Worm (Caenorhabditis elegans) whole organism, L1 larva: Measurements from ENCODE around the gene Y57G7A.3.

ENCODE experiments used
- F16B12.6 ChIP-seq: fragments of 150-350 bp; optimal IDR thresholded peaks from 2 replicates; lab custom pipeline; 2014; ENCODE audit warnings: missing biosample characterization, missing genetic modification characterization
- ceh-63 ChIP-seq: fragments of 200-800 bp; sonication (Bioruptor generic); optimal IDR thresholded peaks from 2 replicates; lab custom pipeline; 2018; ENCODE audit warnings: mild to moderate bottlenecking, missing genetic modification characterization, missing compliant biosample characterization
- ceh-8 ChIP-seq: fragments of 200-800 bp; sonication (Bioruptor generic); optimal IDR thresholded peaks from 2 replicates; lab custom pipeline; 2018; ENCODE audit warnings: mild to moderate bottlenecking, missing genetic modification characterization, moderate library complexity, missing compliant biosample characterization
- ceh-82 ChIP-seq, 3 experiments: fragments of 150-350 bp in 1 of 3; sonication (generic microtip) in 2 of 3; optimal IDR thresholded peaks; 2 replicates each; lab custom pipeline; 2014 to 2017; ENCODE audit warnings: missing biosample characterization in 3 of 3, missing genetic modification characterization in 3 of 3
- efl-1 ChIP-seq, 4 experiments: fragments of 150-350 bp; optimal IDR thresholded peaks in 3 of 4; peaks in 1 of 4; 1 replicate in 1 of 4; 2 replicates in 3 of 4; lab custom pipeline; 2014; ENCODE audit warnings: missing biosample characterization in 2 of 4, missing genetic modification characterization in 2 of 4, missing genetic modification reagents in 2 of 4
- efl-3 ChIP-seq: fragments of 200-800 bp; sonication (Bioruptor generic); optimal IDR thresholded peaks from 2 replicates; lab custom pipeline; 2018; ENCODE audit warnings: mild to moderate bottlenecking, missing genetic modification characterization, missing compliant biosample characterization
- elt-2 ChIP-seq: sonication (generic microtip); optimal IDR thresholded peaks from 2 replicates; lab custom pipeline; 2016; ENCODE audit warnings: missing genetic modification characterization, mild to moderate bottlenecking, inconsistent platforms, missing compliant biosample characterization, missing genetic modification reagents
- ets-5 ChIP-seq: fragments of 200-800 bp; sonication (Bioruptor generic); IDR thresholded peaks from 2 replicates; pipeline ENCODE4 v1.3.6; 2022; ENCODE audit warnings: missing genetic modification characterization, missing compliant biosample characterization
- fkh-4 ChIP-seq: sonication (generic microtip); optimal IDR thresholded peaks from 2 replicates; lab custom pipeline; 2016; ENCODE audit warnings: missing compliant biosample characterization, missing genetic modification characterization, borderline replicate concordance
- fkh-8 ChIP-seq: sonication (generic microtip); optimal IDR thresholded peaks from 2 replicates; lab custom pipeline; 2016; ENCODE audit warnings: mild to moderate bottlenecking, missing genetic modification characterization, missing compliant biosample characterization
- fos-1 ChIP-seq: fragments of 150-350 bp; optimal IDR thresholded peaks from 2 replicates; lab custom pipeline; 2014; ENCODE audit warnings: missing biosample characterization, missing genetic modification characterization
- grh-1 ChIP-seq: fragments of 200-800 bp; sonication (Bioruptor generic); IDR thresholded peaks from 2 replicates; pipeline ENCODE4 v1.3.6; 2022; ENCODE audit warnings: missing genetic modification reagents, missing genetic modification characterization, missing compliant biosample characterization
- hlh-17 ChIP-seq: fragments of 200-800 bp; sonication (Bioruptor generic); optimal IDR thresholded peaks from 2 replicates; lab custom pipeline; 2018; ENCODE audit warnings: missing genetic modification characterization, mild to moderate bottlenecking, missing compliant biosample characterization, moderate library complexity, borderline replicate concordance
- hpl-2 ChIP-seq: fragments of 150-350 bp; optimal IDR thresholded peaks from 2 replicates; lab custom pipeline; 2014; ENCODE audit warnings: missing biosample characterization, missing genetic modification reagents, missing genetic modification characterization
- irx-1 ChIP-seq: sonication (generic microtip); optimal IDR thresholded peaks from 2 replicates; lab custom pipeline; 2016; ENCODE audit warnings: missing genetic modification characterization, missing compliant biosample characterization
- lin-14 ChIP-seq: fragments of 200-800 bp; sonication (Bioruptor generic); optimal IDR thresholded peaks from 2 replicates; lab custom pipeline; 2018; ENCODE audit warnings: mild to moderate bottlenecking, missing genetic modification characterization, moderate library complexity, missing compliant biosample characterization
- lir-3 ChIP-seq: sonication (generic microtip); optimal IDR thresholded peaks from 2 replicates; lab custom pipeline; 2016; ENCODE audit warnings: mild to moderate bottlenecking, missing genetic modification characterization, moderate library complexity, missing compliant biosample characterization; ENCODE audit not compliant: poor library complexity
- lsy-2 ChIP-seq, 2 experiments: fragments of 150-350 bp; optimal IDR thresholded peaks; 2 replicates each; lab custom pipeline; 2014; ENCODE audit warnings: missing biosample characterization in 2 of 2, missing genetic modification characterization in 2 of 2
- mab-9 ChIP-seq: fragments of 200-800 bp; sonication (Bioruptor generic); IDR thresholded peaks from 2 replicates; pipeline ENCODE4 v1.3.6; 2022; ENCODE audit warnings: missing genetic modification reagents, missing genetic modification characterization, missing compliant biosample characterization
- mdl-1 ChIP-seq, 2 experiments: fragments of 150-350 bp; optimal IDR thresholded peaks; 2 replicates each; lab custom pipeline; 2014 to 2017; ENCODE audit warnings: missing biosample characterization in 2 of 2, missing genetic modification characterization in 2 of 2, inconsistent platforms in 1 of 2
- mep-1 ChIP-seq: fragments of 150-350 bp; optimal IDR thresholded peaks from 2 replicates; lab custom pipeline; 2014; ENCODE audit warnings: missing biosample characterization, missing genetic modification characterization
- nhr-12 ChIP-seq: sonication (generic microtip); optimal IDR thresholded peaks from 2 replicates; lab custom pipeline; 2017; ENCODE audit warnings: missing biosample characterization, missing genetic modification characterization
- nhr-237 ChIP-seq: fragments of 150-350 bp; optimal IDR thresholded peaks from 2 replicates; lab custom pipeline; 2014; ENCODE audit warnings: missing biosample characterization, missing genetic modification characterization
- nhr-71 ChIP-seq: sonication (generic microtip); optimal IDR thresholded peaks from 2 replicates; lab custom pipeline; 2016; ENCODE audit warnings: mild to moderate bottlenecking, missing genetic modification characterization, moderate library complexity, missing compliant biosample characterization
- nhr-77 ChIP-seq: fragments of 150-350 bp; optimal IDR thresholded peaks from 2 replicates; lab custom pipeline; 2014; ENCODE audit warnings: missing biosample characterization, missing genetic modification characterization
- nhr-85 ChIP-seq: sonication (generic microtip); peaks from one replicate; lab custom pipeline; 2016; ENCODE audit warnings: missing genetic modification characterization, inconsistent platforms, missing compliant biosample characterization
- nhr-90 ChIP-seq: sonication (generic microtip); optimal IDR thresholded peaks from 2 replicates; lab custom pipeline; 2016; ENCODE audit warnings: mild to moderate bottlenecking, missing genetic modification characterization, missing compliant biosample characterization; ENCODE audit not compliant: poor library complexity
- pqm-1 ChIP-seq: sonication (generic microtip); optimal IDR thresholded peaks from 3 replicates; lab custom pipeline; 2017; ENCODE audit warnings: missing biosample characterization, missing genetic modification characterization
- snpc-4 ChIP-seq: fragments of 150-350 bp; optimal IDR thresholded peaks from 2 replicates; lab custom pipeline; 2014; ENCODE audit warnings: missing biosample characterization, missing genetic modification characterization
- snu-23 ChIP-seq: sonication (generic microtip); optimal IDR thresholded peaks from 2 replicates; lab custom pipeline; 2016; ENCODE audit warnings: missing genetic modification characterization, missing compliant biosample characterization
- sox-4 ChIP-seq: sonication (generic microtip); optimal IDR thresholded peaks from 2 replicates; lab custom pipeline; 2016; ENCODE audit warnings: missing genetic modification characterization, missing compliant biosample characterization
- swsn-7 ChIP-seq: sonication (generic microtip); optimal IDR thresholded peaks from 2 replicates; lab custom pipeline; 2016; ENCODE audit warnings: missing genetic modification characterization, missing compliant biosample characterization
- unc-130 ChIP-seq: fragments of 150-350 bp; optimal IDR thresholded peaks from 2 replicates; lab custom pipeline; 2017; ENCODE audit warnings: missing biosample characterization, missing genetic modification characterization, inconsistent platforms
- unc-30 ChIP-seq: sonication (generic microtip); optimal IDR thresholded peaks from 2 replicates; lab custom pipeline; 2017; ENCODE audit warnings: missing biosample characterization, missing genetic modification characterization
- unc-86 ChIP-seq: sonication (generic microtip); optimal IDR thresholded peaks from 2 replicates; lab custom pipeline; 2016; ENCODE audit warnings: missing genetic modification characterization, missing compliant biosample characterization
- unc-98 ChIP-seq: fragments of 200-800 bp; sonication (Bioruptor generic); IDR thresholded peaks from 2 replicates; pipeline ENCODE4 v1.3.6; 2022; ENCODE audit warnings: missing genetic modification characterization, missing compliant biosample characterization
- zag-1 ChIP-seq: fragments of 150-350 bp; optimal IDR thresholded peaks from 2 replicates; lab custom pipeline; 2014; ENCODE audit warnings: missing biosample characterization, missing genetic modification characterization
- zip-4 ChIP-seq: fragments of 200-800 bp; sonication (Bioruptor generic); optimal IDR thresholded peaks from 2 replicates; lab custom pipeline; 2018; ENCODE audit warnings: mild to moderate bottlenecking, missing genetic modification characterization, moderate library complexity, missing compliant biosample characterization
- ztf-11 ChIP-seq, 2 experiments: sonication (generic microtip); optimal IDR thresholded peaks; 2 replicates each; lab custom pipeline; 2016 to 2017; ENCODE audit warnings: missing genetic modification characterization in 2 of 2, missing biosample characterization in 1 of 2, missing compliant biosample characterization in 1 of 2

Y57G7A.3 gene

ce11 chrII:1295776-1296175 is 10.2 kb downstream of the Y57G7A.3 start, which contains the start of gene Y57G7A.2:
Gene Y57G7A.2 (plus strand): TSS chrII:1296076.
- no peak for TF ChIP-seq ceh-82 (tag; optimal IDR thresholded peaks at IDR 0.05; lab: Kevin White, UChicago)
- no peak for TF ChIP-seq lsy-2 (tag; optimal IDR thresholded peaks at IDR 0.05; lab: Kevin White, UChicago)
- no peak for TF ChIP-seq fkh-8 (tag; lab: Kevin White, UChicago)
- TF ChIP-seq irx-1 (tag; lab: Kevin White, UChicago), result no peak
- TF ChIP-seq pqm-1 (tag; lab: Kevin White, UChicago), result no peak
- TF ChIP-seq sox-4 (tag; lab: Kevin White, UChicago), result no peak
- no peak for TF ChIP-seq lin-14
- TF ChIP-seq efl-3 (GFP tag; lab: Kevin White, UChicago), result no peak
- no peak for TF ChIP-seq ceh-63 (GFP tag; lab: Kevin White, UChicago)
- TF ChIP-seq nhr-77, result no peak
- no peak for TF ChIP-seq ceh-8 (GFP tag; lab: Kevin White, UChicago)
- TF ChIP-seq snu-23 (GFP tag; lab: Kevin White, UChicago), result no peak
- no peak for TF ChIP-seq lir-3 (tag; lab: Kevin White, UChicago)
- TF ChIP-seq ets-5, result no peak
- no peak for TF ChIP-seq zip-4 (GFP tag; lab: Kevin White, UChicago)
- TF ChIP-seq unc-30 (tag; lab: Kevin White, UChicago), result no peak
- no peak for TF ChIP-seq F16B12.6 (tag; lab: Kevin White, UChicago)
- no peak for TF ChIP-seq mdl-1 (tag; optimal IDR thresholded peaks at IDR 0.05; lab: Kevin White, UChicago)
- no peak for TF ChIP-seq unc-130 (tag; lab: Kevin White, UChicago)

DNA sequence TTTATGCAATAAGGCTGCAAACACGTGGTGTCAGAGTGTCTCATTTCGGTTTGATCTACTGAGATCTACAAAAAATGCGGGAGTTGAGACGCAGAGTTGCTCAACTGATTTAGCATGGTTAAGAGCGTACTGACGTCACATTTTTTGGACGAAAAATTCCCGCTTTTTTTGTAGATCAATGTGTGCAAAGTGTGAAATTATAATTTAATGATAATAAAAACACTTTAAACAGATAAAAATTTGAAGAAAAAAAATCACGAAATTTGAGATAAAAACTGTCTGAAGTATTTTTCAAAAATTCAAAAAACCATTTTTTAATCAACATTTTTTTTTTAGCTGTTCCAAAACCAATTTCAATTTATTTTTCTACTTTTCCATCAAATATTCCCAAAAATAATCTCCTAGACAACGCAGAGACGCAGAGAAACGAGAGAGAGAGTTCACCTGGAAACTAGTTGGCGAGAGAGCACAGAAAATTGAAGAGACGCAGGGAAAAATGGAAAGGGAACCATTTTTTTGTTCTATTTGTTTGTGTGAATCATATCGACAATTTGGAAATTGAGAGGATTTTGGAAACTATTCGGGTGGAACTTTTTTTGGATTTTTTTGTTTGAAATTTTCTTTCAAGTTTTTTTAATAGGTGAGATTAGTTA is 11.6 kb downstream of the Y57G7A.3 start:
- TF ChIP-seq grh-1 (GFP tag; lab: Robert Waterston, UW) (peak; percentile 71), efl-1 (optimal IDR thresholded peaks at IDR 0.05; lab: Kevin White, UChicago) (peak; percentile 33), efl-1 (GFP tag; optimal IDR thresholded peaks at IDR 0.05 in 1 of 2; lab: Kevin White, UChicago) (peak; percentile 5 to 80), fos-1 (tag; lab: Kevin White, UChicago) (peak; percentile 12), snpc-4 (tag; lab: Kevin White, UChicago) (no peak), zip-4 (GFP tag; lab: Kevin White, UChicago) (no peak), zag-1 (tag; lab: Kevin White, UChicago) (no peak), nhr-90 (tag; lab: Kevin White, UChicago) (no peak), lin-14 (peak; percentile 51), ztf-11 (tag; optimal IDR thresholded peaks at IDR 0.05; lab: Kevin White, UChicago) (no peak), nhr-71 (tag; lab: Kevin White, UChicago) (peak; percentile 1), unc-86 (no peak), hlh-17 (GFP tag; lab: Kevin White, UChicago) (no peak), lsy-2 (tag; optimal IDR thresholded peaks at IDR 0.05; lab: Kevin White, UChicago) (peak in 1 of 2 experiments; percentile 15), hpl-2 (no peak), mab-9 (GFP tag; lab: Robert Waterston, UW) (no peak), mep-1 (tag; lab: Kevin White, UChicago) (peak; percentile 14), unc-98 (no peak), ceh-63 (GFP tag; lab: Kevin White, UChicago) (no peak), swsn-7 (tag; lab: Kevin White, UChicago) (peak; percentile 23), pqm-1 (tag; lab: Kevin White, UChicago) (no peak), nhr-237 (tag; lab: Kevin White, UChicago) (no peak)
- TF ChIP-seq, all 84 proteins: peak for 8

ce11 chrII:1297697-1298093 is 12.1 kb downstream of the Y57G7A.3 start:
- TF ChIP-seq grh-1 (GFP tag; lab: Robert Waterston, UW), result no peak
- peak; percentile 46 for TF ChIP-seq elt-2 (tag; lab: Kevin White, UChicago)
- no peak for TF ChIP-seq fkh-4 (tag; lab: Kevin White, UChicago)
- no peak for TF ChIP-seq nhr-12 (tag; lab: Kevin White, UChicago)
- no peak for TF ChIP-seq snu-23 (GFP tag; lab: Kevin White, UChicago)
- peak; percentile 5 for TF ChIP-seq nhr-85 (tag; lab: Kevin White, UChicago)
